Worm (Caenorhabditis elegans) whole organism, late embryonic: Measurements from ENCODE around the gene nhr-118.

ENCODE experiments used
- C08G9.2 ChIP-seq: sonication (generic microtip); optimal IDR thresholded peaks from 2 replicates; lab custom pipeline; 2016; ENCODE audit warnings: mild to moderate bottlenecking, missing genetic modification characterization, moderate library complexity, missing compliant biosample characterization
- C38D4.7 ChIP-seq: fragments of 200-800 bp; sonication (Bioruptor generic); optimal IDR thresholded peaks from 2 replicates; lab custom pipeline; 2018; ENCODE audit warnings: mild to moderate bottlenecking, missing genetic modification characterization, moderate library complexity, missing compliant biosample characterization
- K02D7.2 ChIP-seq: sonication (generic microtip); optimal IDR thresholded peaks from 2 replicates; lab custom pipeline; 2017; ENCODE audit warnings: mild to moderate bottlenecking, missing genetic modification characterization, missing compliant biosample characterization
- T23F11.4 ChIP-seq: fragments of 200-800 bp; sonication (Bioruptor generic); optimal IDR thresholded peaks from 2 replicates; lab custom pipeline; 2018; ENCODE audit warnings: mild to moderate bottlenecking, missing genetic modification characterization, missing compliant biosample characterization
- ahr-1 ChIP-seq: sonication (generic microtip); optimal IDR thresholded peaks from 2 replicates; lab custom pipeline; 2016; ENCODE audit warnings: missing genetic modification characterization, missing compliant biosample characterization
- ama-1 ChIP-seq: fragments of 150-350 bp; optimal IDR thresholded peaks from 2 replicates; lab custom pipeline; 2014
- ceh-14 ChIP-seq: sonication (generic microtip); optimal IDR thresholded peaks from 2 replicates; lab custom pipeline; 2016; ENCODE audit warnings: missing genotype, missing genetic modification characterization, missing compliant biosample characterization
- ceh-18 ChIP-seq: sonication (generic microtip); optimal IDR thresholded peaks from 2 replicates; lab custom pipeline; 2016; ENCODE audit warnings: missing genetic modification characterization, missing compliant biosample characterization
- ceh-2 ChIP-seq: sonication (generic microtip); optimal IDR thresholded peaks from 2 replicates; lab custom pipeline; 2016; ENCODE audit warnings: missing genotype, missing genetic modification characterization, missing compliant biosample characterization
- ceh-31 ChIP-seq: sonication (generic microtip); optimal IDR thresholded peaks from 2 replicates; lab custom pipeline; 2016; ENCODE audit warnings: missing genetic modification characterization, missing compliant biosample characterization
- ceh-34 ChIP-seq: sonication (generic microtip); optimal IDR thresholded peaks from 2 replicates; lab custom pipeline; 2016; ENCODE audit warnings: mild to moderate bottlenecking, missing genetic modification characterization, missing compliant biosample characterization
- ceh-9 ChIP-seq: sonication (generic microtip); optimal IDR thresholded peaks from 2 replicates; lab custom pipeline; 2016; ENCODE audit warnings: mild to moderate bottlenecking, missing genetic modification characterization, inconsistent platforms, missing compliant biosample characterization
- dmd-4 ChIP-seq: sonication (generic microtip); optimal IDR thresholded peaks from 2 replicates; lab custom pipeline; 2016; ENCODE audit warnings: borderline replicate concordance, missing genetic modification characterization, missing compliant biosample characterization
- dve-1 ChIP-seq: sonication (generic microtip); optimal IDR thresholded peaks from 2 replicates; lab custom pipeline; 2017; ENCODE audit warnings: antibody characterized with exemption, mild to moderate bottlenecking, missing genetic modification characterization, missing compliant biosample characterization
- elt-2 ChIP-seq: sonication (generic microtip); optimal IDR thresholded peaks from 2 replicates; lab custom pipeline; 2016; ENCODE audit warnings: missing genetic modification reagents, missing genetic modification characterization, missing compliant biosample characterization
- elt-4 ChIP-seq: sonication (generic microtip); optimal IDR thresholded peaks from 2 replicates; lab custom pipeline; 2016; ENCODE audit warnings: missing genetic modification characterization, missing compliant biosample characterization
- ets-4 ChIP-seq: sonication (generic microtip); optimal IDR thresholded peaks from 2 replicates; lab custom pipeline; 2016; ENCODE audit warnings: missing genetic modification characterization, missing compliant biosample characterization
- fax-1 ChIP-seq: sonication (generic microtip); optimal IDR thresholded peaks from 2 replicates; lab custom pipeline; 2016; ENCODE audit warnings: missing genotype, missing genetic modification characterization, missing compliant biosample characterization
- fkh-6 ChIP-seq: sonication (generic microtip); optimal IDR thresholded peaks from 2 replicates; lab custom pipeline; 2016; ENCODE audit warnings: missing genetic modification characterization, missing compliant biosample characterization
- hlh-13 ChIP-seq: fragments of 200-800 bp; sonication (Bioruptor generic); optimal IDR thresholded peaks from 2 replicates; lab custom pipeline; 2018; ENCODE audit warnings: mild to moderate bottlenecking, missing genetic modification characterization, missing compliant biosample characterization
- hlh-30 ChIP-seq: sonication (generic microtip); optimal IDR thresholded peaks from 2 replicates; lab custom pipeline; 2017; ENCODE audit warnings: antibody characterized with exemption, missing genetic modification characterization, missing compliant biosample characterization; ENCODE audit not compliant: insufficient read depth
- lim-6 ChIP-seq: sonication (generic microtip); optimal IDR thresholded peaks from 2 replicates; lab custom pipeline; 2016; ENCODE audit warnings: missing genetic modification characterization, missing compliant biosample characterization
- nhr-232 ChIP-seq: sonication (generic microtip); optimal IDR thresholded peaks from 2 replicates; lab custom pipeline; 2016; ENCODE audit warnings: missing genetic modification characterization, missing compliant biosample characterization
- odd-2 ChIP-seq: sonication (generic microtip); optimal IDR thresholded peaks from 2 replicates; lab custom pipeline; 2017; ENCODE audit warnings: antibody characterized with exemption, mild to moderate bottlenecking, missing genetic modification characterization, missing compliant biosample characterization
- pax-1 ChIP-seq: fragments of 150-350 bp; optimal IDR thresholded peaks from 2 replicates; lab custom pipeline; 2014; ENCODE audit warnings: missing biosample characterization, missing genetic modification characterization
- pha-2 ChIP-seq: sonication (generic microtip); optimal IDR thresholded peaks from 2 replicates; lab custom pipeline; 2017; ENCODE audit warnings: mild to moderate bottlenecking, missing genetic modification characterization, missing compliant biosample characterization
- sdc-2 ChIP-seq: sonication (generic microtip); optimal IDR thresholded peaks from 2 replicates; lab custom pipeline; 2016; ENCODE audit warnings: missing genotype, missing genetic modification characterization, missing compliant biosample characterization
- sox-2 ChIP-seq: fragments of 200-800 bp; sonication (Bioruptor generic); IDR thresholded peaks from 2 replicates; pipeline ENCODE4 v1.3.6; 2022; ENCODE audit warnings: missing genetic modification reagents, missing genetic modification characterization, missing compliant biosample characterization
- syd-9 ChIP-seq: sonication (generic microtip); optimal IDR thresholded peaks from 2 replicates; lab custom pipeline; 2016; ENCODE audit warnings: mild to moderate bottlenecking, missing genetic modification characterization, moderate library complexity, missing compliant biosample characterization
- tbx-7 ChIP-seq: sonication (generic microtip); optimal IDR thresholded peaks from 2 replicates; lab custom pipeline; 2016; ENCODE audit warnings: missing genotype, missing genetic modification characterization, missing compliant biosample characterization
- ttx-3 ChIP-seq: sonication (generic microtip); optimal IDR thresholded peaks from 2 replicates; lab custom pipeline; 2016; ENCODE audit warnings: missing genetic modification reagents, missing genetic modification characterization, missing compliant biosample characterization
- unc-86 ChIP-seq: sonication (generic microtip); optimal IDR thresholded peaks from 2 replicates; lab custom pipeline; 2016; ENCODE audit warnings: missing genetic modification characterization, missing compliant biosample characterization
- zip-5 ChIP-seq: sonication (generic microtip); optimal IDR thresholded peaks from 2 replicates; lab custom pipeline; 2016; ENCODE audit warnings: missing genetic modification characterization, missing compliant biosample characterization
- ztf-16 ChIP-seq: sonication (generic microtip); optimal IDR thresholded peaks from 2 replicates; lab custom pipeline; 2017; ENCODE audit warnings: missing genetic modification characterization, missing compliant biosample characterization

Gene nhr-118

DNA sequence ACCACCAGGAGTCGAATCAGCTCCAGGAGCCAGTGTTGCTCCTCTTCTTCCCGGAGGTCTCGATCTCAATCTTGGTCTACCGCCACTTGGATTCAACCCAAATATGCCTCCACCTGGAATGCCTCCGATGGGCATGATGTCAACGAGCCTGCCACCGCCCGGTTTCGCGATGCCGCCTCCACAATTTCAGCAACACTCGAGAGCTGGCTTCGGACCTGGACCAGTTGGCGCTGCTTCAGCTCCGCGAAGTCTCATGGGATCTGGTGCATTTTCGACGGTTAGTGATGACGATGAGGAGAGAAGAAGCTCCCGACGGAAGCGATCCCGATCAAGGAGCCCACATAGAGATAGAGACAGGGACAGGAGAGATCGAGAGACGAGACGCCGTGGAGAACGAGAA, 34.6 kb upstream of the nhr-118 start:
- TF ChIP-seq C08G9.2 (peak; percentile 49), unc-86 (no peak), fkh-6 (tag; lab: Kevin White, UChicago) (peak; percentile 6)

- TF ChIP-seq ztf-16 (tag; lab: Kevin White, UChicago) (no peak), odd-2 (tag; lab: Kevin White, UChicago) (no peak), ceh-14 (no peak), zip-5 (tag; lab: Kevin White, UChicago) (no peak), hlh-13 (GFP tag; lab: Kevin White, UChicago) (no peak), ttx-3 (tag; lab: Kevin White, UChicago) (no peak), sox-2 (GFP tag; lab: Robert Waterston, UW) (no peak)
Measured at ce11 chrV:4373656-4374055, 34.0 kb upstream of the nhr-118 start.

DNA sequence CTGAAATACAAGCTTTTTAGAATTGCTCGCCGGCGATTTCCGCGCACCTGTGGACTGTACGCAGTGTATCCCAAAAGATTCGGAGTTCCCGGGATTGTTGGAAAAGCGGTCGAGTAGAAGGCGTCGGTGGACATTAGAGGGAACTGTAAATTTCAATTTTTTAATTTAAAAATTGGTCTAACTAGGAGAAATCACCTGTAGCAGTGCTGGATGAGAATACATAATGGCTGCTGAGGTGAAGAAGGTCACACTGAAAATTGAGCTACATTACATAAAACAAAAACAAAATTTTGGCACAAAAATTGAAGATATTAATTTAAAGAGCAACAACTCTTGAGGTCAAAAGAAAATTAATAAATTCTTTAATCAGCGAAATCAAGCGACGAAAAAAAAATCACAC, 33.0 kb upstream of the nhr-118 start, which contains the start of gene neg-1:
TSS of gene neg-1 (minus strand) at position 250 of the 400 bp plus-strand sequence.
- TF ChIP-seq sox-2 (GFP tag; lab: Robert Waterston, UW) = no peak
- no peak for TF ChIP-seq tbx-7 (tag; lab: Kevin White, UChicago)
- TF ChIP-seq hlh-30 (tag; lab: Kevin White, UChicago) = no peak
- TF ChIP-seq elt-2 (tag; lab: Kevin White, UChicago) = no peak
- TF ChIP-seq elt-4 (tag; lab: Kevin White, UChicago) = no peak
- no peak for TF ChIP-seq dve-1 (tag; lab: Kevin White, UChicago)
- TF ChIP-seq ceh-9 (tag; lab: Kevin White, UChicago) = no peak
- no peak for TF ChIP-seq T23F11.4 (GFP tag; lab: Kevin White, UChicago)
- TF ChIP-seq C38D4.7 (GFP tag; lab: Kevin White, UChicago) = no peak
- no peak for TF ChIP-seq ceh-14
- no peak for TF ChIP-seq nhr-232 (tag; lab: Kevin White, UChicago)
- no peak for TF ChIP-seq unc-86
- TF ChIP-seq fax-1 (tag; lab: Kevin White, UChicago) = no peak
- no peak for TF ChIP-seq pha-2
- no peak for TF ChIP-seq pax-1
- TF ChIP-seq, all 69 proteins: peak for 0

- no peak for TF ChIP-seq ama-1
- TF ChIP-seq dmd-4 (tag; lab: Kevin White, UChicago) = no peak
- TF ChIP-seq ceh-14 = no peak
Measured at ce11 chrV:4375807-4376564, 31.6 kb upstream of the nhr-118 start, which contains the start of gene F32D1.7. TSS of gene F32D1.7 (minus strand) at chrV:4376173.

DNA sequence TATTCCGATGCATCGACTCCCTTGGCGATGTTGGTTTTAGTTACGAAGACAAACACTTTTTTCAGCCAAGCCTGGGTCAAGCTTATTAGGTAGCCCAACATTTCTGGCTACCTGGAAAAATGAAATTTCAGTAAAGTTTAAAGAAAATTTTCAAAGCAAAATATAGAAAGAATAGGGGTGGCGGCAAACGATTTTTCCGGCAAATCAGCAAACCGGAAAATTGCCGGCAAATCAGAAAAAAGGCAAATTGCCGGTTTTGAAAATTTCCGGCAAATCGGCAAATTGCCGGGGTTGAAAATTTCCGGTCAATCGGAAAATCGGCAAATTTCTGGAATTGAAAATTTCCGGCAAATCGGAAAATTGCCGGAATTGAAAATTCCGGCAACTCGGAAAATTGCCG, 30.0 kb upstream of the nhr-118 start, which contains the start of gene F32D1.8:
TSS of gene F32D1.8 (minus strand) at position 101 of the 400 bp plus-strand sequence.
- TF ChIP-seq elt-2 (tag; lab: Kevin White, UChicago) (no peak), ceh-2 (tag; lab: Kevin White, UChicago) (no peak), fax-1 (tag; lab: Kevin White, UChicago) (no peak), lim-6 (tag; lab: Kevin White, UChicago) (no peak), syd-9 (tag; lab: Kevin White, UChicago) (no peak), sdc-2 (tag; lab: Kevin White, UChicago) (no peak), K02D7.2 (tag; lab: Kevin White, UChicago) (no peak), ahr-1 (tag; lab: Kevin White, UChicago) (no peak), ets-4 (tag; lab: Kevin White, UChicago) (no peak), ztf-16 (tag; lab: Kevin White, UChicago) (no peak), fkh-6 (tag; lab: Kevin White, UChicago) (no peak), ceh-18 (tag; lab: Kevin White, UChicago) (no peak), ceh-31 (no peak), ceh-34 (no peak)
- TF ChIP-seq, all 69 proteins: peak for 0
